Worm (Caenorhabditis elegans): ENCODE results near the gene W05H9.2.

DNA sequence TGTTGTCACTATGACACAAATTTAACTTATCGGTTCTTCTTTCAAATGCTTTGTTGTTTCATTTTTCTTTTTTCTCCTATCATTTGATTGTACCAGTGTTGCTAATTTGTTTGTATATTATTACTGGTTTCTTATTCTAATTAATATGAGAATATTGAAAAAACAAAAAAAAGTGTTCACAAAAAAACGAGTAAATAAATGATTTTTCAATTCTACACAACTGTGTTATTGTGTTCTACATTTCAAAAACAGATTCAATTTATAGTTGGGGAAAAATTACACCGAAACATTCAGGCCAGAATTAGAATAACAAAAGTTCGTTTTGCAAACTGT, 13.3 kb upstream of the W05H9.2 start:
- TF ChIP-seq unc-62 (GFP tag; optimal IDR thresholded peaks at IDR 0.05) (no peak), ceh-9 (tag; optimal IDR thresholded peaks at IDR 0.05) (no peak)

Measured in whole organism, L3 larva.